Worm (Caenorhabditis elegans) whole organism, midembryonic: Measurements from ENCODE around the gene C34C12.9.

ENCODE experiments used
- cog-1 ChIP-seq: sonication (generic microtip); optimal IDR thresholded peaks from 2 replicates; lab custom pipeline; 2016; ENCODE audit warnings: missing genetic modification characterization, missing compliant biosample characterization
- flt-1 ChIP-seq: fragments of 200-800 bp; sonication (Bioruptor generic); IDR thresholded peaks from 2 replicates; pipeline ENCODE4 v1.3.6; 2022; ENCODE audit warnings: missing genetic modification characterization, missing compliant biosample characterization
- tab-1 ChIP-seq: fragments of 200-800 bp; sonication (Bioruptor generic); IDR thresholded peaks from 2 replicates; pipeline ENCODE4 v1.3.6; 2022; ENCODE audit warnings: missing genetic modification characterization, missing compliant biosample characterization

- TF ChIP-seq flt-1 = no peak
- TF ChIP-seq cog-1 (tag; lab: Kevin White, UChicago) = peak; percentile 26
- TF ChIP-seq tab-1 (GFP tag; lab: Robert Waterston, UW) = no peak
Measured at ce11 chrIII:3471403-3472053, 3.8 kb downstream of the C34C12.9 start, which contains the start of gene rsu-1.
